Fruit fly (Drosophila melanogaster) whole organism, embryonic: ENCODE measurements around the gene CG7728.

Experiments
- Asciz ChIP-seq: fragments of 200-800 bp; sonication (Bioruptor generic); optimal IDR thresholded peaks from 2 replicates; lab custom pipeline; 2017; ENCODE audit warnings: missing biosample characterization, mild to moderate bottlenecking, missing genetic modification characterization, missing genetic modification reagents
- CG10267 ChIP-seq: fragments of 200-800 bp; sonication (Bioruptor generic); optimal IDR thresholded peaks from 2 replicates; lab custom pipeline; 2018; ENCODE audit warnings: missing biosample characterization, mild to moderate bottlenecking, missing genetic modification characterization, moderate library complexity
- CG11093 ChIP-seq: fragments of 200-800 bp; sonication (Bioruptor generic); IDR thresholded peaks from 3 replicates; pipeline ENCODE4 v1.3.6; 2022; ENCODE audit warnings: missing biosample characterization, missing genetic modification characterization
- CG1233 ChIP-seq: fragments of 200-800 bp; sonication (Bioruptor generic); optimal IDR thresholded peaks from 4 replicates; lab custom pipeline; 2018; ENCODE audit warnings: missing biosample characterization, mild to moderate bottlenecking, missing genetic modification characterization
- CG13123 ChIP-seq: fragments of 200-800 bp; sonication (Bioruptor generic); optimal IDR thresholded peaks from 2 replicates; lab custom pipeline; 2016; ENCODE audit warnings: missing biosample characterization, missing genetic modification characterization
- CG14710 ChIP-seq: fragments of 200-800 bp; sonication (Bioruptor generic); optimal IDR thresholded peaks from 3 replicates; lab custom pipeline; 2019; ENCODE audit warnings: missing biosample characterization, mild to moderate bottlenecking, missing genetic modification characterization, moderate library complexity
- CG2129 ChIP-seq: fragments of 200-800 bp; sonication (Bioruptor generic); IDR thresholded peaks from 2 replicates; pipeline ENCODE4 v1.3.6; 2022; ENCODE audit warnings: missing biosample characterization, missing genetic modification characterization; ENCODE audit not compliant: partially characterized antibody
- CG3163 ChIP-seq: fragments of 200-800 bp; sonication (Bioruptor generic); optimal IDR thresholded peaks from 3 replicates; lab custom pipeline; 2016; ENCODE audit warnings: missing biosample characterization, missing genetic modification characterization
- CG32532 ChIP-seq: fragments of 200-800 bp; sonication (Bioruptor generic); IDR thresholded peaks from 2 replicates; pipeline ENCODE4 v1.3.6; 2022; ENCODE audit warnings: missing biosample characterization, missing genetic modification characterization
- CG3281 ChIP-seq: fragments of 200-800 bp; sonication (Bioruptor generic); optimal IDR thresholded peaks from 3 replicates; lab custom pipeline; 2017; ENCODE audit warnings: missing biosample characterization, mild to moderate bottlenecking, missing genetic modification characterization
- CG34376 ChIP-seq: fragments of 200-800 bp; sonication (Bioruptor generic); optimal IDR thresholded peaks from 2 replicates; lab custom pipeline; 2018; ENCODE audit warnings: missing biosample characterization, mild to moderate bottlenecking, missing genetic modification characterization
- CG4282 ChIP-seq: fragments of 200-800 bp; sonication (Bioruptor generic); optimal IDR thresholded peaks from 2 replicates; lab custom pipeline; 2016; ENCODE audit warnings: missing biosample characterization, missing genetic modification characterization
- CG4707 ChIP-seq: fragments of 200-800 bp; sonication (Bioruptor generic); optimal IDR thresholded peaks from 2 replicates; lab custom pipeline; 2018; ENCODE audit warnings: missing biosample characterization, mild to moderate bottlenecking, missing genetic modification characterization, moderate library complexity
- CG4820 ChIP-seq: fragments of 200-800 bp; sonication (Bioruptor generic); optimal IDR thresholded peaks from 3 replicates; lab custom pipeline; 2016; ENCODE audit warnings: missing biosample characterization, missing genetic modification characterization
- CG5180 ChIP-seq: fragments of 200-800 bp; sonication (Bioruptor generic); optimal IDR thresholded peaks from 3 replicates; lab custom pipeline; 2017; ENCODE audit warnings: missing biosample characterization, missing genetic modification characterization, mild to moderate bottlenecking, moderate library complexity, missing genetic modification reagents
- CG6175 ChIP-seq: fragments of 200-800 bp; sonication (Bioruptor generic); IDR thresholded peaks from 3 replicates; pipeline ENCODE4 v1.3.6; 2022; ENCODE audit warnings: missing biosample characterization, missing genetic modification characterization
- CG6272 ChIP-seq: fragments of 200-800 bp; sonication (Bioruptor generic); IDR thresholded peaks from 2 replicates; pipeline ENCODE4 v1.3.6; 2022; ENCODE audit warnings: missing biosample characterization, missing genetic modification characterization
- CG6683 ChIP-seq: fragments of 200-800 bp; sonication (Bioruptor generic); optimal IDR thresholded peaks from 2 replicates; lab custom pipeline; 2017; ENCODE audit warnings: missing biosample characterization, mild to moderate bottlenecking, missing genetic modification characterization, missing genetic modification reagents
- CG7745 ChIP-seq: fragments of 200-800 bp; sonication (Bioruptor generic); optimal IDR thresholded peaks from 2 replicates; lab custom pipeline; 2018; ENCODE audit warnings: missing biosample characterization, mild to moderate bottlenecking, missing genetic modification characterization, moderate library complexity
- CG7839 ChIP-seq: fragments of 200-800 bp; sonication (Bioruptor generic); optimal IDR thresholded peaks from 3 replicates; lab custom pipeline; 2018; ENCODE audit warnings: missing biosample characterization, mild to moderate bottlenecking, missing genetic modification characterization, moderate library complexity
- CG8478 ChIP-seq: fragments of >200 bp; optimal IDR thresholded peaks from 2 replicates; lab custom pipeline; 2018
- CTCF ChIP-seq: fragments of 200-800 bp; sonication (Bioruptor generic); optimal IDR thresholded peaks from 2 replicates; lab custom pipeline; 2017; ENCODE audit warnings: missing biosample characterization, mild to moderate bottlenecking, missing genetic modification characterization, moderate library complexity
- Camta ChIP-seq: fragments of 200-800 bp; sonication (Bioruptor generic); optimal IDR thresholded peaks from 2 replicates; lab custom pipeline; 2016; ENCODE audit warnings: missing biosample characterization, missing genetic modification characterization
- Dip2 ChIP-seq: fragments of 200-800 bp; sonication (Bioruptor generic); IDR thresholded peaks from 2 replicates; pipeline ENCODE4 v1.3.6; 2022; ENCODE audit warnings: missing biosample characterization, missing genetic modification characterization
- Dp ChIP-seq: fragments of 200-800 bp; sonication (Bioruptor generic); optimal IDR thresholded peaks from 2 replicates; lab custom pipeline; 2018; ENCODE audit warnings: missing biosample characterization, mild to moderate bottlenecking, missing genetic modification characterization, moderate library complexity
- Ets65A ChIP-seq: fragments of 200-800 bp; sonication (Bioruptor generic); peaks from one replicate; lab custom pipeline; 2016; ENCODE audit warnings: missing biosample characterization, missing genetic modification characterization
- Hey ChIP-seq: fragments of 200-800 bp; sonication (Bioruptor generic); optimal IDR thresholded peaks from 3 replicates; lab custom pipeline; 2018; ENCODE audit warnings: missing biosample characterization, mild to moderate bottlenecking, missing genetic modification characterization
- Lim3 ChIP-seq: fragments of 200-800 bp; sonication (Bioruptor generic); IDR thresholded peaks from 2 replicates; pipeline ENCODE4 v1.3.6; 2022; ENCODE audit warnings: missing biosample characterization, missing genetic modification characterization
- MTF-1 ChIP-seq: fragments of 200-800 bp; sonication (Bioruptor generic); optimal IDR thresholded peaks from 2 replicates; lab custom pipeline; 2018; ENCODE audit warnings: missing biosample characterization, mild to moderate bottlenecking, missing genetic modification characterization, borderline replicate concordance
- Oli ChIP-seq: fragments of 200-800 bp; sonication (Bioruptor generic); optimal IDR thresholded peaks from 2 replicates; lab custom pipeline; 2018; ENCODE audit warnings: missing biosample characterization, mild to moderate bottlenecking, missing genetic modification characterization, moderate library complexity
- bigmax ChIP-seq: fragments of 200-800 bp; sonication (Bioruptor generic); optimal IDR thresholded peaks from 2 replicates; lab custom pipeline; 2018; ENCODE audit warnings: missing biosample characterization, mild to moderate bottlenecking, missing genetic modification characterization
- btn ChIP-seq: fragments of 200-800 bp; sonication (Bioruptor generic); optimal IDR thresholded peaks from 2 replicates; lab custom pipeline; 2016; ENCODE audit warnings: missing biosample characterization, missing genetic modification characterization
- caup ChIP-seq: fragments of 200-800 bp; sonication (Bioruptor generic); optimal IDR thresholded peaks from 3 replicates; lab custom pipeline; 2017; ENCODE audit warnings: missing biosample characterization, mild to moderate bottlenecking, missing genetic modification characterization, moderate library complexity; ENCODE audit not compliant: severe bottlenecking
- cwo ChIP-seq: fragments of 200-800 bp; sonication (Bioruptor generic); optimal IDR thresholded peaks from 3 replicates; lab custom pipeline; 2017; ENCODE audit warnings: missing biosample characterization, missing genetic modification characterization, mild to moderate bottlenecking, moderate library complexity, missing genetic modification reagents
- danr ChIP-seq: fragments of 200-800 bp; sonication (Bioruptor generic); IDR thresholded peaks from 2 replicates; pipeline ENCODE4 v1.3.6; 2022; ENCODE audit warnings: missing biosample characterization, missing genetic modification characterization
- disco-r ChIP-seq: fragments of 200-800 bp; sonication (Bioruptor generic); optimal IDR thresholded peaks from 2 replicates; lab custom pipeline; 2016; ENCODE audit warnings: missing biosample characterization, missing genetic modification characterization
- fd102C ChIP-seq: fragments of 200-800 bp; sonication (Bioruptor generic); optimal IDR thresholded peaks from 2 replicates; lab custom pipeline; 2018; ENCODE audit warnings: missing biosample characterization, mild to moderate bottlenecking, missing genetic modification characterization, moderate library complexity
- gsb-n ChIP-seq: fragments of 200-800 bp; sonication (Bioruptor generic); optimal IDR thresholded peaks from 3 replicates; lab custom pipeline; 2018; ENCODE audit warnings: missing biosample characterization, mild to moderate bottlenecking, missing genetic modification characterization
- lilli ChIP-seq: fragments of 200-800 bp; sonication (Bioruptor generic); optimal IDR thresholded peaks from 3 replicates; lab custom pipeline; 2016; ENCODE audit warnings: missing biosample characterization, missing genetic modification characterization
- onecut ChIP-seq: fragments of 200-800 bp; sonication (Bioruptor generic); IDR thresholded peaks from 2 replicates; pipeline ENCODE4 v1.3.6; 2022; ENCODE audit warnings: missing biosample characterization, missing genetic modification characterization
- pros ChIP-seq: fragments of 200-800 bp; sonication (Bioruptor generic); optimal IDR thresholded peaks from 3 replicates; lab custom pipeline; 2019; ENCODE audit warnings: missing biosample characterization, mild to moderate bottlenecking, missing genetic modification characterization, moderate library complexity
- sisA ChIP-seq: fragments of 200-800 bp; sonication (Bioruptor generic); IDR thresholded peaks from 2 replicates; pipeline ENCODE4 v1.3.6; 2022; ENCODE audit warnings: missing biosample characterization, missing genetic modification characterization
- slbo ChIP-seq: fragments of 200-800 bp; sonication (Bioruptor generic); IDR thresholded peaks from 2 replicates; pipeline ENCODE4 v1.3.6; 2022; ENCODE audit warnings: missing biosample characterization, missing genetic modification characterization
- sqz ChIP-seq: fragments of 200-800 bp; sonication (Bioruptor generic); optimal IDR thresholded peaks from 3 replicates; lab custom pipeline; 2018; ENCODE audit warnings: missing biosample characterization, mild to moderate bottlenecking, missing genetic modification characterization
- stwl ChIP-seq: fragments of 200-800 bp; sonication (Bioruptor generic); optimal IDR thresholded peaks from 3 replicates; lab custom pipeline; 2018; ENCODE audit warnings: missing biosample characterization, mild to moderate bottlenecking, missing genetic modification characterization, moderate library complexity
- tio ChIP-seq: fragments of 200-800 bp; sonication (Bioruptor generic); optimal IDR thresholded peaks from 2 replicates; lab custom pipeline; 2017; ENCODE audit warnings: missing biosample characterization, missing genetic modification characterization, inconsistent platforms
- unpg ChIP-seq: fragments of 200-800 bp; sonication (Bioruptor generic); optimal IDR thresholded peaks from 3 replicates; lab custom pipeline; 2018; ENCODE audit warnings: missing biosample characterization, mild to moderate bottlenecking, missing genetic modification characterization, moderate library complexity
- vnd ChIP-seq: fragments of 200-800 bp; sonication (Bioruptor generic); IDR thresholded peaks from 3 replicates; pipeline ENCODE4 v1.3.6; 2022; ENCODE audit warnings: missing biosample characterization, missing genetic modification characterization; ENCODE audit not compliant: partially characterized antibody
- wek ChIP-seq: fragments of 200-800 bp; sonication (Bioruptor generic); optimal IDR thresholded peaks from 3 replicates; lab custom pipeline; 2018; ENCODE audit warnings: missing biosample characterization, mild to moderate bottlenecking, missing genetic modification characterization, moderate library complexity
- zen2 ChIP-seq: fragments of 200-800 bp; sonication (Bioruptor generic); IDR thresholded peaks from 3 replicates; pipeline ENCODE4 v1.3.6; 2022; ENCODE audit warnings: missing biosample characterization, missing genetic modification characterization; ENCODE audit not compliant: partially characterized antibody

Gene CG7728

dm6 chr3L:17004765-17005414 is 11.4 kb upstream of the CG7728 start (continued):
- TF ChIP-seq Ets65A (GFP tag; lab: Kevin White, UChicago) (no peak), CG7745 (no peak), CG2129 (GFP tag; lab: Robert Waterston, UW) (no peak), Oli (tag; lab: Kevin White, UChicago) (no peak), bigmax (GFP tag; lab: Kevin White, UChicago) (no peak), CG34376 (GFP tag; lab: Kevin White, UChicago) (no peak), onecut (GFP tag; lab: Robert Waterston, UW) (no peak), fd102C (no peak), zen2 (no peak), CG4707 (GFP tag; lab: Kevin White, UChicago) (no peak), stwl (tag; lab: Kevin White, UChicago) (no peak), unpg (GFP tag; lab: Kevin White, UChicago) (no peak), CG6272 (no peak), tio (GFP tag; lab: Kevin White, UChicago) (no peak), Asciz (GFP tag; lab: Kevin White, UChicago) (no peak), CG13123 (GFP tag; lab: Kevin White, UChicago) (no peak), CG11093 (GFP tag; lab: Robert Waterston, UW) (no peak), CG7839 (tag; lab: Kevin White, UChicago) (no peak), CG6175 (no peak), Dip2 (GFP tag; lab: Robert Waterston, UW) (no peak), CG1233 (GFP tag; lab: Kevin White, UChicago) (no peak), Hey (no peak), CG5180 (no peak), CG3163 (no peak), wek (GFP tag; lab: Kevin White, UChicago) (no peak), CG14710 (tag; lab: Kevin White, UChicago) (no peak), CG6683 (GFP tag; lab: Kevin White, UChicago) (no peak), Camta (GFP tag; lab: Kevin White, UChicago) (no peak), CG3281 (GFP tag; lab: Kevin White, UChicago) (no peak), CG10267 (tag; lab: Kevin White, UChicago) (no peak), gsb-n (tag; lab: Kevin White, UChicago) (no peak), CTCF (GFP tag; lab: Kevin White, UChicago) (no peak), CG32532 (GFP tag; lab: Robert Waterston, UW) (peak; percentile 54), CG4282 (GFP tag; lab: Kevin White, UChicago) (peak; percentile 1), cwo (GFP tag; lab: Kevin White, UChicago) (no peak), caup (GFP tag; lab: Kevin White, UChicago) (no peak), btn (no peak), CG4820 (no peak), sisA (GFP tag; lab: Robert Waterston, UW) (peak; percentile 33; the same call in 1 of the 2 replicates), MTF-1 (GFP tag; lab: Kevin White, UChicago) (no peak), vnd (GFP tag; lab: Robert Waterston, UW) (no peak), Lim3 (GFP tag; lab: Robert Waterston, UW) (no peak), lilli (GFP tag; lab: Kevin White, UChicago) (no peak), danr (GFP tag; lab: Robert Waterston, UW) (no peak), Dp (GFP tag; lab: Kevin White, UChicago) (no peak), sqz (peak; percentile 51), CG8478 (no peak), pros (no peak), disco-r (no peak), slbo (peak; percentile 57)
